Comparison of ENCODE assay signal across 2 fruit fly cellular contexts in genomic region chr3R:20600109-20600508, dm6.
A peak's percentile ranks its signal among the peaks of the same experiment; 100 is the strongest.
TF ChIP-seq lines count a peak whose summit lies in the region.

No protein-coding gene starts in this region.

- no peak for TF ChIP-seq CTCF in whole organism, embryonic (GFP tag; optimal IDR thresholded peaks at IDR 0.05; lab: Kevin White, UChicago)

TF ChIP-seq in whole organism, embryonic, 481 proteins besides CTCF, POLR2A, EP300 and RAD21:
- TF ChIP-seq eve (GFP tag; optimal IDR thresholded peaks at IDR 0.05; lab: Kevin White, UChicago) = no peak
- TF ChIP-seq abd-A (tag; optimal IDR thresholded peaks at IDR 0.05; lab: Kevin White, UChicago) = peak; percentile 32
- TF ChIP-seq CG5245 (GFP tag; optimal IDR thresholded peaks at IDR 0.05; lab: Kevin White, UChicago) = no peak
- TF ChIP-seq CG14667 (GFP tag; IDR thresholded peaks at IDR 0.05; lab: Robert Waterston, UW) = no peak
- no peak for TF ChIP-seq CG15514 (GFP tag; optimal IDR thresholded peaks at IDR 0.05; lab: Kevin White, UChicago)
- TF ChIP-seq BtbVII (GFP tag; optimal IDR thresholded peaks at IDR 0.05; lab: Kevin White, UChicago) = no peak
- no peak for TF ChIP-seq CG17829 (tag; optimal IDR thresholded peaks at IDR 0.05; lab: Kevin White, UChicago)
- peak; percentile 51 for TF ChIP-seq Med (GFP tag; lab: Kevin White, UChicago)
- TF ChIP-seq Oaz (GFP tag; IDR thresholded peaks at IDR 0.05; lab: Robert Waterston, UW) = no peak

TF ChIP-seq in whole organism, prepupa, 60 proteins besides CTCF, POLR2A, EP300 and RAD21:
- TF ChIP-seq CG16779 (tag; optimal IDR thresholded peaks at IDR 0.05; lab: Kevin White, UChicago) (no peak), CG8632 (GFP tag; optimal IDR thresholded peaks at IDR 0.05; lab: Kevin White, UChicago) (no peak), svp (GFP tag; lab: Kevin White, UChicago) (peak; percentile 72), Gug (GFP tag; IDR thresholded peaks at IDR 0.05; lab: Robert Waterston, UW) (no peak), Sox102F (GFP tag; optimal IDR thresholded peaks at IDR 0.05; lab: Kevin White, UChicago) (no peak), lz (GFP tag; optimal IDR thresholded peaks at IDR 0.05; lab: Kevin White, UChicago) (no peak), Eip78C (GFP tag; lab: Kevin White, UChicago) (no peak)
